Worm (Caenorhabditis elegans): ENCODE data around the gene F32G8.3.

ce11 chrV:10564830-10565365 lies 9.8 kb upstream of the F32G8.3 start, which contains the start of gene cat-4:
- TF ChIP-seq dao-5 (tag; optimal IDR thresholded peaks at IDR 0.05), result no peak
- no peak for TF ChIP-seq him-1 (tag; optimal IDR thresholded peaks at IDR 0.05)
- no peak for TF ChIP-seq W03F9.2 (tag; optimal IDR thresholded peaks at IDR 0.05)

All from whole organism, L4/young adult.